Worm (Caenorhabditis elegans): ENCODE data around the gene F15H10.5.

The F15H10.5 gene

DNA sequence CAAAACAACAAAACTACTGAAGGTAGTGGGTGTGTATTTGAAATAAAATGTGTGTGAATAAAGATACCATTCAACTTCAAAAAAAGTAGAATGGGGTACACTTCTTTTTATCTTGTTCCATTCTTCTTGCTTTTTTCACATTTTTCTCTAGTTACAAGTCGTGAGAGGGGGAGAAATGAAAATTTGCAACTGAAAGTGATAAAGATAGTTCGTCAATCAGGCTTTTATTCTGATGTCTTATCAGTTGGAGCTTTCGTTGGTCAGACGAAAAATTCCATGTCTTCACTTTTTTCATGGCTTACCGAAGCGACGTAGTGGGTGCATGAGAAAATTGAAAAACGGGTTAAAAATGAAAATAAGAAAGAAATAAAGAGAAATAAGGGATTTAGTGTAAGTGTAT, 14.9 kb upstream of the F15H10.5 start, which contains the start of gene Y32F6A.4:
TSS of gene Y32F6A.4 (minus strand) at position 347 of the 400 bp plus-strand sequence.
- TF ChIP-seq unc-62 (GFP tag; optimal IDR thresholded peaks at IDR 0.05), result no peak

DNA sequence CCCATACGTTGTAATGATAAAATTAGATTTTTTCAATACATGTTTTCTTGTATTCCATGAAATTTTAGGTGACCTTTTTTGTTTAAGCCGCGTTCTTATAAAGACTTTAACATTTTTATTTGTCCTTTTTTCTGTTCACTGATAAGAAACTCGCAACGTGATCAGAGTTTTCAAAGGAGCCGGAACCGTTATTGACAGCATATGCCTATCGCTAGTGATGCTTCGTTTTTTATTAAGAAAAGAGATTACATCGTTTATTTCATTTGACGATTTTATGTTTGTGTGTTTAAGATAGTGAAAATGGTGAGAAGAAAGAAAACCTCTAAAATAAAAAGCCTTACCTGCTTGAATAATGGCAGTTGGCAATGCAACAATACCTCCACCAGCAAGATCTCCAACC, 13.7 kb upstream of the F15H10.5 start:
- no peak for TF ChIP-seq unc-62 (GFP tag; optimal IDR thresholded peaks at IDR 0.05)

DNA sequence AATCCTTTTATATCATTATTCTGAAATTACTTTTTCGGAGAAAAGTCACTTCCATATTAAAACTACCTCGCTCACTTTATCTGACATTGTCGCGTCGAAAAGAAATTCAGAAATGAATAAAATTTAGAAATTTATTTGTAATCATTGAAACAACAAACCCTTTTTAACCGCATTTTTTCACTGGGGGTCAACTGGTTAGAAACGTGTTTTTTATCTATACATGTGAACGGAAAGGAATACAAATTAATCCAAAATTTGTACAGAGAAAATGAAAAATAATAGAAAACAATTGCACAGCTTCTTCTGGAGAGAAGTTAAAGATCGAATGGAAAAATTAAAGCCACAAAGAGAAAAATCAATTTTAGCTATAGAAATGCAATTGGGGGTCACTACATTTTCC, 9.7 kb upstream of the F15H10.5 start, which contains the start of gene tag-314:
TSS of gene tag-314 (minus strand) at position 101 of the 400 bp plus-strand sequence.
- no peak for TF ChIP-seq unc-62 (GFP tag; optimal IDR thresholded peaks at IDR 0.05)

DNA sequence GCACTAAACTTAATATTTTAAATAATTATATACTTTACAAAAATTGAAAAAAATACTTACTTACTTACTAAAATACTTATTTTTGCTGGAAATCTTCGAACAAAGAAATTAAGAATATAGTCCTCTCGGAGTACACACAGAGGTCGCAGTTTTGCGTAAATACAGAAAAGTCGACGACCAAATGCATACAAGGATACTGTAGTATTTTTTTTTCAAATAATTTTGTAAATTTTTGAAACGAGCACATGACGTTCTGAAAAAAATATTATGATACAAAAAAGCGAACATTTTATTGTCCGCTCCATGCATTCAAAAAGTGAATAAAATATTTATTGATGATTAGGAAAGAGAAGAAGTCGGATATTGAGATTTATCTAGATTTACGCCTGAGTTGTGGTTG, 7.4 kb upstream of the F15H10.5 start, which contains the start of gene apc-10:
TSS of gene apc-10 (minus strand) at position 101 of the 400 bp plus-strand sequence.
- no peak for TF ChIP-seq unc-62 (GFP tag; optimal IDR thresholded peaks at IDR 0.05)

DNA sequence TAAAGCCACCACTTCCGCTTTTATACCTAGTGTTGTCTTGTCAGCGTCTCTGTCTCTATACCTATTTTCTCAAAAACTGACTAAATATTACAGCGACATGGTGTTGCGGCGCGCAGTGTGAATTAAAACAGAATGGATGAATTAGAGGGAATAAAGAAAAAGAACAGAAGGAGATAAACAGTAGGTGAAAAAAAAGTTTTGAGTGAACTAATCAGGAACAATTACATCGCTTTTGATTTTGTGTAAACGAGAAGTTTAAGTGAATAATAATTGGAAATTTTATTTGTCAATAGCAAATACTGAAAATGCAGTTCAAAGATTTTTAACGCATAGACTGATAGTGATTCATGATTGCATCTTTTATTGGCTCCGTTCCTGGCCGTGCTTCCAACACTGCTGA, 6.2 kb upstream of the F15H10.5 start, which contains the start of gene col-12:
TSS of gene col-12 (minus strand) at position 101 of the 400 bp plus-strand sequence.
- no peak for TF ChIP-seq unc-62 (GFP tag; optimal IDR thresholded peaks at IDR 0.05)

DNA sequence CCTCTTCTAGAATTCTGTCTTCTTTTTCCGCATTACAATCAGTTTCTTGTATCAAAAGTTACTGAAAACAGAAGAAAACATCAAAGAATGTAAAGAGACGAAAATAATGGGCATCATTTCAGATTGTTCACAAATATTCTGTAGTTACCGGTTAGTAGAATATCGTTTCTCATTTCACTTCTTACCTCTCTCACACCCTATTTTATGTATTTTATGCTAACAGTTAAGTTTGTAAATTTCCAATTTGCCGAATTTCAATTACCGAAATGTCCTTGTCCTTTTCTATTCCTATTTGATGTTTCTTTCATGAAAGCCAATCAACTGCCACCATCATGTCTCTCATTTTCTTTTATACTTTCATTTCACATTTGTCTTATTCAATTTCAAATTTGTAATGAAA, 4.7 kb upstream of the F15H10.5 start:
- no peak for TF ChIP-seq unc-62 (GFP tag; optimal IDR thresholded peaks at IDR 0.05)

DNA sequence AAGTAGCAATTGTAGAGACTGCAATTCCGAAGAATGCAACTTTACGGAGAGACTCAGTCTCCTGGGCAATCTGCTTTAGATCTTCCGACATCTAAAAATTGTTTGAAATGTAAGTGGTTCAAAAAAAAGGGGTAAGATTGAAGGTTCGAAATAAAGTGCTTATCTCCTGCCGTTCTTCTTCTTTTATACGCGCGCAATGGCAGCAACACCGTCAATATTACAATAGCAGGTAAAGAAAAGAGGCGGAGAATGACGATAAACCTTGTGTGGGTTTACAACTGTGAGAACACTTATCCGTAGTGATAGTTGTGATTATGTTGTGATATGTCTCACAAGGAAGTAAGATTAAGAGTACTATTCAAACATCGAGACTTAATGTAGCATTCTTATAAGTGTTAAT, 2.9 kb upstream of the F15H10.5 start, which contains the start of gene col-13:
TSS of gene col-13 (minus strand) at position 101 of the 400 bp plus-strand sequence.
- no peak for TF ChIP-seq unc-62 (GFP tag; optimal IDR thresholded peaks at IDR 0.05)

DNA sequence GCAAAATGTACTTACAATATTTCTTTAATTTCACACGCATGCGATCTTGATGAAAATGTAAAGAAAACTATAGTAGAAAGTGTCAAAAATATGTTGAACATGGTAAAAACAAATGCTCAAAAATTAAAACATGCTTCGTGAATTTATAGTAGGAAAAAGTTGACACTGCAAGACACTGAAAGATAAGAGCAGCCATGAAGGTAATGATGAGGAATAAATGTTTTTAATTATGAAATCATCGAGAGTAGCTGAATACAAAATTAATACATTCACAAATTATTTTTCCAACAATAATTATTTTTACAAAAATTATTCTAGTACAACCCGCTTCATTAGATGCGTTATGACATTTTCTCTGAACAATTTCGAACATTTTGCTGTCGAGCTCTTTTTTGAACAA, 1.9 kb downstream of the F15H10.5 start, which contains the start of gene F15H10.10:
TSS of gene F15H10.10 (minus strand) at position 101 of the 400 bp plus-strand sequence.
- TF ChIP-seq unc-62 (GFP tag; optimal IDR thresholded peaks at IDR 0.05), result no peak

DNA sequence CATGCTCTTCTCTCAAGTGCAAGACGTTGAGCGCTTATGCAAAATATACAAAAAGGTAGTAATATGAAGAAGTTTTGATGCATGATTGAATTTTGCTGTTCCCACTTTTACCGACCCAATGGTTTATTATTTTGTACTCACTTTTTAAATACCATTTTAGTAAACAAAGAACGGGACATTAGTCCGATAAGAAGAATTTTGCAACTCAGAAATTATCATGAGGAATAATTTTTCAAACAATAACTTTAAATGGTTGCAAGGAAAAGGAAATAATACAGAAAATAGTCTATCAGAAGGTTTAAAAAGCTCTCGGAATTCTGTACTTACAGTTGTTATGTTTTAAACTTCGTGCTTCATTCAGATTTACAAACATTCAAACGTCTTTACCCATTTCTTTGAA, 4.3 kb downstream of the F15H10.5 start, which contains the start of gene F15H10.9:
TSS of gene F15H10.9 (minus strand) at position 101 of the 400 bp plus-strand sequence.
- no peak for TF ChIP-seq unc-62 (GFP tag; optimal IDR thresholded peaks at IDR 0.05)

DNA sequence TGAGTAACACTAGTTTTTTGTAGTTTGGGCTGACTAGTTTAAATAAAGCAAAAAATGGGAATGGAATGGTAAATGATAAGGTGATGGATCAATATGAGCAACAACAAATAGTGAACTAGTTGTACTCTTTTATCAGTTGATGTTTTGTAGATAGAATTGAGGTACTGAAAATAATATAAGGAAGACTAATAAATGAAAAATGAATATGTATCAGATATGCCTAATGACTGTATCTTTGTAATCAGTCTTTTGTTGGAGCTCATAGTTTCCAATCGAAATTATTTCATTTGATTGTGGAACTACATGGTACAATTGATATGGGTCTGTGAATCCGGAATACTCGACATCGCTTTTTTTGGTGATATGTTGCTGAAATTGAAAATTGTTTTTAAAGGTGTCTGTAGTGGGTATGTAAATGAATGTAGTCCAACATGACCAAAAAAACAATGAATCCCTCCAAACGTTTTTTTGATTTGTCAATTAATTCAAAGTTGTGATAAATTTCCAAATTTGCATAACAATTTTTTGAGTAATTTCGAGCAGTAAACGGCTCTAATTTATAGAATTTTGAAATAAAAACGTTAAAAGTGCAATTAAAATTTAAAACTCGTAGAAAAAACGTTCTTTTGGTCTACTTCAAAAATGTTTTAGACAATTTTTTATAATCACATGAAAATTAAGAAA, 8.7 kb downstream of the F15H10.5 start, which contains the start of gene F15H10.12:
TSS of gene F15H10.12 (minus strand) at position 51 of the 684 bp plus-strand sequence.
- no peak for TF ChIP-seq unc-62 (GFP tag; optimal IDR thresholded peaks at IDR 0.05)

DNA sequence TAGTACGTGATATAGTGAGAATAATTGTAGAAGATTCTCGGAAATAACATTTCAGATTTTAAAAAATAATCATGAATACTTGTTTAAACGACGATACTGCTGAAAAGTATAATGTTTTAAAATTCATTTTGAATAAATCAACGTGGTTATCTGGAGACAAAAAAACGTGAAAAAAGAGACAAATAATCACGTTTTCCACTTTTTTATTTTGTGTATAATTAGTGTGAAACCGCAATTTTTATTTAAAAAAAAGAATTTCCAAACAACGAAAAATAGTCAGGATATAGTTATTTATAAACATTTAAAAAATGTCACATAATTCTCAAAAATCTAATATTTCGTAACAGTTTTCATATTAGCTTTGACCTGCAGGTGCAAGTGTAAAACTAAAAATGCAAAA, 12.5 kb downstream of the F15H10.5 start, which contains the start of gene F15H10.7:
TSS of gene F15H10.7 (minus strand) at position 101 of the 400 bp plus-strand sequence.
- TF ChIP-seq unc-62 (GFP tag; optimal IDR thresholded peaks at IDR 0.05), result no peak

DNA sequence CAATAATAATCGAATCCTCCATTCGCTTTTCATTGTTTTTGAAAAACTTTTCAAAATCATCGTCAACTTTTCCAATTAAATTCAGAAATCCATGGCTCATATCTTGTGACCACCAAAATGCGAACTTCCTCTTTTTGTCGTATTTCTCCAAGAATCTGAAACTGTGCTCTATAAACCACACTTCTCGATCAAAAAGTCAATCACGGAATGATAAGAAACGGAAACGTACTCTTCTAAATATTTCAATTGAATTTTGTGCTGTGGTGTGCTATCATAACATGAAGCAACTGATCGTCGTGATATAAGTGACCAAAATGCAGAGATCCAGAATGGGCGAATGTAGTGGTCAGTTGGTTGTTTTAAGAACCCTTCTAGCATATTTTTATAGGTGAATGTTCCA, 14.2 kb downstream of the F15H10.5 start:
- no peak for TF ChIP-seq unc-62 (GFP tag; optimal IDR thresholded peaks at IDR 0.05)

DNA sequence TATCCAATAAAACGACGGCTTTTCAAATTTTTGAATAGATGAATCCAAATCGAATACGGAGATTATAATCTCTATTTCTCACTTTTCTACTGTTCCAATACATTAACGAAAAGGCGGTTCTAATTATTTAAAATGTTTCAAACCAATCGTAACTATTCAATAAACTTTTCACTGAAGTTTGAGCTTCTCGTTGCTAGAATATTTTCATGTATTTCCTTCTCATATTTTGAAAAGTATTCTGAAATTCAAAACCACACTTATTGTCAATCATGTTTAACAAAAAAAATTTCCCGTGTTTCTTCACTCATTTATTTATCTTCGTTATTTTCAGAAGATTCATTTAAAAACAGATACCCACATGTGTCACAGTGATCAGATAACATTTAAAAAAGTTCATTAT, 16.1 kb downstream of the F15H10.5 start, which contains the start of gene F15H10.8:
TSS of gene F15H10.8 (minus strand) at position 101 of the 400 bp plus-strand sequence.
- no peak for TF ChIP-seq unc-62 (GFP tag; optimal IDR thresholded peaks at IDR 0.05)

DNA sequence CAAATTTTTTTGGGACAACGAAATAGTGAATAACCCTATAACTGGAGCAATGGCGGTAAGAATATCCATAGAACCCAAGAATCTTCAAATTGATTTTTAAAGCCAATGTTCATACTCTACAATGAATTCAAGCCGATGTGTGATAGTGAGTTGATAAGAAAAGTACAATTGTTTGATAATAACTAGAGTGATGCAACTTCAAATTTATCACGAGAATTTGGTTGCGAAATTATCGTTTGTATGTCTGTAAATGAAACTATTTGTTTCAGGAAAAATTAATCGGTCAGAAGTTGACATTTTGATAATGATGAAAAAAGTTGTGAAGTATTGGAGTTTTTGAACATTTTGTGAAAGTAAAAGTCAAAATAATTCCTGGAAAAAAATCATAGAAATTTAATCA, 19.6 kb downstream of the F15H10.5 start:
- no peak for TF ChIP-seq unc-62 (GFP tag; optimal IDR thresholded peaks at IDR 0.05)

DNA sequence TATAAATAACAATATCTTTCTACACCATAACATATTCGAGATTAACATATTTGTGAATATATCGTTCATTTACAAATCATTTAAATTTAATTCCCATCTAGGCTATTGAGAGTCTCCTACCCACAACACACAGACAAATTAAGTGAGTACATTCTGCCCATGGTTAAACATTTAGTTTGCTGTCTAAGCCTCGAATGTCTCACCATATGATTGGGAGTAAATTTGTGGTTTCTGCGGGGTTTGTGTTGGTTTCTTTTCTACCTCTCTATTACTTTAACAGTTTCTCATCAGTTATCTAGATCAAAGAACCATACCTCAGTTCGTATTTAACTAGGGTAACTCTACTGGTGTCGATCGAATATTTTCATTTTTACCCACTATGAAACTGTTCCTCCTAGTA, 20.4 kb downstream of the F15H10.5 start, which contains the start of gene ugt-2:
TSS of gene ugt-2 (plus strand) at position 371 of the 400 bp plus-strand sequence.
- TF ChIP-seq unc-62 (GFP tag; optimal IDR thresholded peaks at IDR 0.05), result no peak

DNA sequence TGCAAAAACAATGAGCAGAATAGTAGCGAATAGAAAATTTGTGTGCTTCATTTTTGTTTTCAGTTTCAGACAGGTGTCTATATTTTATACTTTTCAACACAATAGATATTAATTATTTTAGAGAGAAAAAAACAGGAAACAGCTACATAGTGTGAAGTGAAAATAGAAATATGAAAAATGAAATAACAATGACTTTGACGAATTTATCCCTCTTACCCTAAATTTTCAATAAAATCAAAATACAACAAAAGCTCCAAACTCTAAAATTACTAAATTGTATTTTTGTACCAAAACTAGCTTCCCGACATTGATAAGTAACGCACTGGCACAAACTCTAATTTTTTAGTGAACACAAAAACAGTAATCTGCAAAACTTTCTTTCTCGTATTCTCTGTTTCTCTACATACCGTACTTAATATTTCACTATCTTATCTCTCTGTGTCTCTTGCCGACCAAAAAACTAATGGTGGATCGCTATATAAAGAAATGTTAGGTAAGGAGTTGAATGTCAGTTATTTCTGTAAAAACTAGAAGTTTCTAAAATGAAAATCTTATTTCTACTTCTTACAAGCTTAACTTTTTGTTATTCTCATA, 23.6 kb downstream of the F15H10.5 start, which contains the start of the genes col-151 and ugt-1:
TSS of gene col-151 (minus strand) at position 51 of the 594 bp plus-strand sequence.
TSS of gene ugt-1 (plus strand) at position 491 of the 594 bp plus-strand sequence.
- no peak for TF ChIP-seq unc-62 (GFP tag; optimal IDR thresholded peaks at IDR 0.05)

Measured in whole organism, dauer.